Fruit fly (Drosophila melanogaster) whole organism, prepupa: Measurements from ENCODE around the gene CG34287.
A peak's percentile ranks its signal among the peaks of the same experiment; 100 is the strongest.

Source experiments
- Blimp-1 ChIP-seq: fragments of 200-800 bp; sonication (Bioruptor generic); optimal IDR thresholded peaks from 3 replicates; lab custom pipeline; 2017; ENCODE audit warnings: missing biosample characterization, missing genetic modification characterization, mild to moderate bottlenecking, moderate library complexity, missing genetic modification reagents
- CG10631 ChIP-seq: fragments of 200-800 bp; sonication (Bioruptor generic); optimal IDR thresholded peaks from 2 replicates; lab custom pipeline; 2016; ENCODE audit warnings: missing biosample characterization, missing genetic modification characterization
- CG10669 ChIP-seq: fragments of 200-800 bp; sonication (Bioruptor generic); optimal IDR thresholded peaks from 3 replicates; lab custom pipeline; 2018; ENCODE audit warnings: missing biosample characterization, mild to moderate bottlenecking, missing genetic modification characterization, moderate library complexity
- CG11294 ChIP-seq: fragments of 200-800 bp; sonication (Bioruptor generic); IDR thresholded peaks from 2 replicates; pipeline ENCODE4 v1.3.6; 2022; ENCODE audit warnings: missing biosample characterization, missing genetic modification characterization
- CG11762 ChIP-seq: fragments of 200-800 bp; sonication (Bioruptor generic); optimal IDR thresholded peaks from 3 replicates; lab custom pipeline; 2016; ENCODE audit warnings: missing biosample characterization, missing genetic modification characterization; ENCODE audit not compliant: insufficient read depth
- CG11902 ChIP-seq: fragments of 200-800 bp; sonication (Bioruptor generic); optimal IDR thresholded peaks from 3 replicates; lab custom pipeline; 2016; ENCODE audit warnings: missing biosample characterization, missing genetic modification characterization
- CG1621 ChIP-seq: fragments of 200-800 bp; sonication (Bioruptor generic); optimal IDR thresholded peaks from 3 replicates; lab custom pipeline; 2018; ENCODE audit warnings: missing biosample characterization, mild to moderate bottlenecking, missing genetic modification characterization
- CG3032 ChIP-seq: fragments of 200-800 bp; optimal IDR thresholded peaks from 2 replicates; lab custom pipeline; 2019; ENCODE audit warnings: missing biosample characterization, mild to moderate bottlenecking, missing genetic modification characterization, moderate library complexity
- CG32006 ChIP-seq: fragments of 200-800 bp; sonication (Bioruptor generic); optimal IDR thresholded peaks from 3 replicates; lab custom pipeline; 2017; ENCODE audit warnings: missing biosample characterization, mild to moderate bottlenecking, missing genetic modification characterization
- CG34406 ChIP-seq: fragments of 200-800 bp; sonication (Bioruptor generic); optimal IDR thresholded peaks from 3 replicates; lab custom pipeline; 2016; ENCODE audit warnings: missing biosample characterization, missing genetic modification characterization
- CG6163 ChIP-seq: fragments of 200-800 bp; sonication (Bioruptor generic); IDR thresholded peaks from 3 replicates; pipeline ENCODE4 v1.3.6; 2022; ENCODE audit warnings: missing biosample characterization, missing genetic modification characterization
- CG6276 ChIP-seq: fragments of 200-800 bp; sonication (Bioruptor generic); optimal IDR thresholded peaks from 2 replicates; lab custom pipeline; 2017; ENCODE audit warnings: missing biosample characterization, mild to moderate bottlenecking, missing genetic modification characterization
- CG6854 ChIP-seq: fragments of 200-800 bp; sonication (Bioruptor generic); optimal IDR thresholded peaks from 2 replicates; lab custom pipeline; 2017; ENCODE audit warnings: missing biosample characterization, mild to moderate bottlenecking, missing genetic modification characterization
- CG7368 ChIP-seq: fragments of 200-800 bp; sonication (Bioruptor generic); optimal IDR thresholded peaks from 3 replicates; lab custom pipeline; 2016; ENCODE audit warnings: missing biosample characterization, missing genetic modification characterization
- CG8319 ChIP-seq: fragments of 200-800 bp; sonication (Bioruptor generic); optimal IDR thresholded peaks from 3 replicates; lab custom pipeline; 2016; ENCODE audit warnings: missing biosample characterization, missing genetic modification characterization
- Eip75B ChIP-seq: fragments of 200-800 bp; sonication (Bioruptor generic); optimal IDR thresholded peaks from 3 replicates; lab custom pipeline; 2016; ENCODE audit warnings: missing biosample characterization, missing genetic modification characterization
- Ets21C ChIP-seq: fragments of 200-800 bp; sonication (Bioruptor generic); optimal IDR thresholded peaks from 3 replicates; lab custom pipeline; 2016; ENCODE audit warnings: missing biosample characterization, missing genetic modification characterization
- Ets96B ChIP-seq: fragments of 200-800 bp; optimal IDR thresholded peaks from 2 replicates; lab custom pipeline; 2019; ENCODE audit warnings: missing biosample characterization, mild to moderate bottlenecking, missing genetic modification characterization, moderate library complexity
- Gug ChIP-seq: fragments of 200-800 bp; sonication (Bioruptor generic); IDR thresholded peaks from 2 replicates; pipeline ENCODE4 v1.3.6; 2022; ENCODE audit warnings: missing biosample characterization, missing genetic modification characterization
- Hr38 ChIP-seq: sonication (Bioruptor generic); optimal IDR thresholded peaks from 2 replicates; lab custom pipeline; 2016; ENCODE audit warnings: missing biosample characterization, missing genetic modification characterization
- Hr39 ChIP-seq: fragments of 200-800 bp; sonication (Bioruptor generic); optimal IDR thresholded peaks from 2 replicates; lab custom pipeline; 2016; ENCODE audit warnings: missing biosample characterization, missing genetic modification characterization
- Hr4 ChIP-seq: fragments of 200-800 bp; sonication (Bioruptor generic); optimal IDR thresholded peaks from 3 replicates; lab custom pipeline; 2016; ENCODE audit warnings: missing biosample characterization, missing genetic modification characterization
- Lpt ChIP-seq: fragments of 200-800 bp; sonication (Bioruptor generic); optimal IDR thresholded peaks from 3 replicates; lab custom pipeline; 2016; ENCODE audit warnings: missing biosample characterization, missing genetic modification characterization
- Met ChIP-seq: fragments of 200-800 bp; sonication (Bioruptor generic); optimal IDR thresholded peaks from 3 replicates; lab custom pipeline; 2016; ENCODE audit warnings: missing biosample characterization, missing genetic modification characterization
- OdsH ChIP-seq: fragments of 200-800 bp; sonication (Bioruptor generic); optimal IDR thresholded peaks from 3 replicates; lab custom pipeline; 2016; ENCODE audit warnings: missing biosample characterization, missing genetic modification characterization
- Sox14 ChIP-seq: fragments of 200-800 bp; sonication (Bioruptor generic); optimal IDR thresholded peaks from 3 replicates; lab custom pipeline; 2016; ENCODE audit warnings: missing biosample characterization, missing genetic modification characterization
- Sox15 ChIP-seq: fragments of 200-800 bp; sonication (Bioruptor generic); optimal IDR thresholded peaks from 3 replicates; lab custom pipeline; 2016; ENCODE audit warnings: missing biosample characterization, missing genetic modification characterization
- achi ChIP-seq: fragments of 200-800 bp; sonication (Bioruptor generic); optimal IDR thresholded peaks from 3 replicates; lab custom pipeline; 2016; ENCODE audit warnings: missing biosample characterization, missing genetic modification characterization
- acj6 ChIP-seq: fragments of 200-800 bp; sonication (Bioruptor generic); optimal IDR thresholded peaks from 3 replicates; lab custom pipeline; 2016; ENCODE audit warnings: missing biosample characterization, missing genetic modification characterization
- cyc ChIP-seq: fragments of 200-800 bp; sonication (Bioruptor generic); optimal IDR thresholded peaks from 3 replicates; lab custom pipeline; 2016; ENCODE audit warnings: missing biosample characterization, missing genetic modification characterization
- dac ChIP-seq: fragments of 200-800 bp; sonication (Bioruptor generic); optimal IDR thresholded peaks from 2 replicates; lab custom pipeline; 2017; ENCODE audit warnings: missing biosample characterization, mild to moderate bottlenecking, missing genetic modification characterization
- dsx ChIP-seq: fragments of 200-800 bp; optimal IDR thresholded peaks from 3 replicates; lab custom pipeline; 2019; ENCODE audit warnings: missing biosample characterization, mild to moderate bottlenecking, missing genetic modification characterization, moderate library complexity; ENCODE audit not compliant: poor library complexity, severe bottlenecking
- eg ChIP-seq: fragments of 200-800 bp; sonication (Bioruptor generic); IDR thresholded peaks from 3 replicates; pipeline ENCODE4 v1.3.6; 2022; ENCODE audit warnings: missing biosample characterization, missing genetic modification characterization
- esn ChIP-seq: fragments of 200-800 bp; sonication (Bioruptor generic); optimal IDR thresholded peaks from 2 replicates; lab custom pipeline; 2016; ENCODE audit warnings: missing biosample characterization, mild to moderate bottlenecking, missing genetic modification characterization, moderate library complexity
- fd59A ChIP-seq: fragments of 200-800 bp; sonication (Bioruptor generic); optimal IDR thresholded peaks from 2 replicates; lab custom pipeline; 2017; ENCODE audit warnings: missing biosample characterization, mild to moderate bottlenecking, missing genetic modification characterization, missing genetic modification reagents
- fd85E ChIP-seq: fragments of 200-800 bp; sonication (Bioruptor generic); optimal IDR thresholded peaks from 3 replicates; lab custom pipeline; 2016; ENCODE audit warnings: missing biosample characterization, missing genetic modification characterization
- fkh ChIP-seq: fragments of 200-800 bp; sonication (Bioruptor generic); optimal IDR thresholded peaks from 3 replicates; lab custom pipeline; 2017; ENCODE audit warnings: missing biosample characterization, mild to moderate bottlenecking, missing genetic modification characterization, moderate library complexity
- lz ChIP-seq: fragments of 200-800 bp; sonication (Bioruptor generic); optimal IDR thresholded peaks from 3 replicates; lab custom pipeline; 2016; ENCODE audit warnings: missing biosample characterization, missing genetic modification characterization
- net ChIP-seq: fragments of 200-800 bp; sonication (Bioruptor generic); optimal IDR thresholded peaks from 3 replicates; lab custom pipeline; 2016; ENCODE audit warnings: missing biosample characterization, missing genetic modification characterization
- pdm3 ChIP-seq: fragments of 200-800 bp; sonication (Bioruptor generic); optimal IDR thresholded peaks from 3 replicates; lab custom pipeline; 2016; ENCODE audit warnings: missing biosample characterization, missing genetic modification characterization
- salr ChIP-seq, 2 experiments: fragments of 200-800 bp; sonication (Bioruptor generic); optimal IDR thresholded peaks; 3 replicates each; lab custom pipeline; 2016 to 2018; ENCODE audit warnings: missing biosample characterization in 2 of 2, missing genetic modification characterization in 2 of 2, mild to moderate bottlenecking in 1 of 2
- spab ChIP-seq: fragments of 200-800 bp; sonication (Bioruptor generic); optimal IDR thresholded peaks from 2 replicates; lab custom pipeline; 2017; ENCODE audit warnings: missing biosample characterization, mild to moderate bottlenecking, missing genetic modification characterization, missing genetic modification reagents
- ss ChIP-seq, 2 experiments: fragments of 200-800 bp; sonication (Bioruptor generic); optimal IDR thresholded peaks; 2 replicates in 1 of 2; 3 replicates in 1 of 2; lab custom pipeline; 2017 to 2018; ENCODE audit warnings: mild to moderate bottlenecking in 2 of 2, missing biosample characterization in 2 of 2, missing genetic modification characterization in 2 of 2, moderate library complexity in 1 of 2
- svp ChIP-seq: fragments of 200-800 bp; sonication (Bioruptor generic); peaks from one replicate; lab custom pipeline; 2016; ENCODE audit warnings: missing biosample characterization, missing genetic modification characterization
- topi ChIP-seq: fragments of 200-800 bp; sonication (Bioruptor generic); optimal IDR thresholded peaks from 3 replicates; lab custom pipeline; 2016; ENCODE audit warnings: missing biosample characterization, missing genetic modification characterization
- vri ChIP-seq: fragments of 200-800 bp; sonication (Bioruptor generic); optimal IDR thresholded peaks from 3 replicates; lab custom pipeline; 2016; ENCODE audit warnings: missing biosample characterization, mild to moderate bottlenecking, missing genetic modification characterization

CG34287 gene

dm6 chr3R:5861218-5861902, 8.2 kb downstream of the CG34287 start (continued):
- TF ChIP-seq Ets96B (tag; lab: Kevin White, UChicago) (no peak), pdm3 (GFP tag; lab: Kevin White, UChicago) (peak; percentile 58), Hr4 (GFP tag; lab: Kevin White, UChicago) (peak; percentile 45), Gug (no peak; the same call in 1 of the 2 replicates), dac (peak; percentile 52), achi (GFP tag; lab: Kevin White, UChicago) (peak; percentile 30), CG10631 (GFP tag; lab: Kevin White, UChicago) (peak; percentile 59), CG6854 (no peak), salr (GFP tag; optimal IDR thresholded peaks at IDR 0.05; lab: Kevin White, UChicago) (peak in 1 of 2 experiments; percentile 51), spab (GFP tag; lab: Kevin White, UChicago) (peak; percentile 7), esn (GFP tag; lab: Kevin White, UChicago) (peak; percentile 68), dsx (GFP tag; lab: Kevin White, UChicago) (no peak), OdsH (peak; percentile 39), eg (GFP tag; lab: Robert Waterston, UW) (peak; percentile 49; the same call in 1 of the 3 replicates), Met (GFP tag; lab: Kevin White, UChicago) (peak; percentile 58), topi (GFP tag; lab: Kevin White, UChicago) (peak; percentile 61), CG11294 (GFP tag; lab: Robert Waterston, UW) (no peak; the same call in 1 of the 2 replicates), Hr38 (GFP tag; lab: Kevin White, UChicago) (no peak), CG6163 (0 out of 3 replicates have a peak, but pooled peaks have one; percentile 45)

dm6 chr3R:5862032-5862641, 9.0 kb downstream of the CG34287 start, which contains the start of gene CG2017:
TSS of gene CG2017 (minus strand) at chr3R:5862405.
- TF ChIP-seq Blimp-1 (GFP tag; lab: Kevin White, UChicago) (no peak), topi (GFP tag; lab: Kevin White, UChicago) (peak; percentile 40), CG11294 (GFP tag; lab: Robert Waterston, UW) (no peak), Hr39 (GFP tag; lab: Kevin White, UChicago) (peak; percentile 22), acj6 (GFP tag; lab: Kevin White, UChicago) (no peak), CG6854 (no peak), fd85E (GFP tag; lab: Kevin White, UChicago) (no peak), Ets21C (GFP tag; lab: Kevin White, UChicago) (peak; percentile 15), lz (peak; percentile 42), dsx (GFP tag; lab: Kevin White, UChicago) (peak; percentile 34), Sox15 (GFP tag; lab: Kevin White, UChicago) (no peak), CG10669 (GFP tag; lab: Kevin White, UChicago) (no peak), CG3032 (tag; lab: Kevin White, UChicago) (peak; percentile 19), CG34406 (peak; percentile 23), cyc (GFP tag; lab: Kevin White, UChicago) (peak; percentile 54), fd59A (GFP tag; lab: Kevin White, UChicago) (no peak), vri (GFP tag; lab: Kevin White, UChicago) (peak; percentile 94), CG6276 (GFP tag; lab: Kevin White, UChicago) (no peak), CG1621 (peak; percentile 21), Eip75B (GFP tag; lab: Kevin White, UChicago) (no peak), CG32006 (GFP tag; lab: Kevin White, UChicago) (no peak), Sox14 (GFP tag; lab: Kevin White, UChicago) (peak; percentile 77), spab (GFP tag; lab: Kevin White, UChicago) (no peak), CG11902 (no peak), svp (GFP tag; lab: Kevin White, UChicago) (peak; percentile 83), ss (GFP tag; optimal IDR thresholded peaks at IDR 0.05; lab: Kevin White, UChicago) (peak in 1 of 2 experiments; percentile 3), OdsH (peak; percentile 25), Met (GFP tag; lab: Kevin White, UChicago) (peak; percentile 44), dac (no peak), CG11762 (no peak), Lpt (no peak), fkh (no peak), Hr38 (GFP tag; lab: Kevin White, UChicago) (no peak), CG6163 (peak; percentile 50; the same call in 1 of the 3 replicates), pdm3 (GFP tag; lab: Kevin White, UChicago) (peak; percentile 11), CG8319 (GFP tag; lab: Kevin White, UChicago) (no peak), CG7368 (GFP tag; lab: Kevin White, UChicago) (no peak), net (GFP tag; lab: Kevin White, UChicago) (peak; percentile 4)
